Worm (Caenorhabditis elegans) whole organism, L4/young adult: ENCODE measurements around the gene ZK1290.7.

Experiments used
- W03F9.2 ChIP-seq: fragments of 150-350 bp; optimal IDR thresholded peaks from 2 replicates; lab custom pipeline; 2014; ENCODE audit warnings: missing biosample characterization, missing genetic modification characterization
- dao-5 ChIP-seq: sonication (generic microtip); optimal IDR thresholded peaks from 2 replicates; lab custom pipeline; 2016; ENCODE audit warnings: missing genotype, missing genetic modification characterization, moderate library complexity, missing compliant biosample characterization
- him-1 ChIP-seq: sonication (generic microtip); optimal IDR thresholded peaks from 2 replicates; lab custom pipeline; 2016; ENCODE audit warnings: missing genotype, missing genetic modification reagents, missing genetic modification characterization, missing compliant biosample characterization

- TF ChIP-seq W03F9.2 (tag; lab: Kevin White, UChicago): no peak
- TF ChIP-seq him-1: no peak
- no peak for TF ChIP-seq dao-5 (tag; lab: Kevin White, UChicago)
These were observed 22.7 kb upstream of the ZK1290.7 start, which contains the start of gene fbxa-224 for ce11 chrII:7548044-7548443.
